Fruit fly (Drosophila melanogaster) whole organism, embryonic: ENCODE data around the gene CG4597.

Source experiments
- Atf-2 ChIP-seq: fragments of 200-800 bp; sonication (Bioruptor generic); optimal IDR thresholded peaks from 2 replicates; lab custom pipeline; 2016; ENCODE audit warnings: missing biosample characterization, missing genetic modification characterization
- BEAF-32 ChIP-seq: fragments of 200-800 bp; sonication (Bioruptor generic); optimal IDR thresholded peaks from 3 replicates; lab custom pipeline; 2017; ENCODE audit warnings: missing biosample characterization, missing genetic modification characterization, mild to moderate bottlenecking, moderate library complexity, missing genetic modification reagents
- C15 ChIP-seq: fragments of 200-800 bp; sonication (Bioruptor generic); IDR thresholded peaks from 3 replicates; pipeline ENCODE4 v1.3.6; 2022; ENCODE audit warnings: missing biosample characterization, missing genetic modification characterization
- CG11093 ChIP-seq: fragments of 200-800 bp; sonication (Bioruptor generic); IDR thresholded peaks from 3 replicates; pipeline ENCODE4 v1.3.6; 2022; ENCODE audit warnings: missing biosample characterization, missing genetic modification characterization
- CG12104 ChIP-seq: fragments of 200-800 bp; sonication (Bioruptor generic); optimal IDR thresholded peaks from 3 replicates; lab custom pipeline; 2016; ENCODE audit warnings: missing biosample characterization, missing genetic modification characterization
- CG14441 ChIP-seq: fragments of 200-800 bp; sonication (Bioruptor generic); IDR thresholded peaks from 2 replicates; pipeline ENCODE4 v1.3.6; 2022; ENCODE audit warnings: missing biosample characterization, missing genetic modification characterization
- CG14667 ChIP-seq: fragments of 200-800 bp; sonication (Bioruptor generic); IDR thresholded peaks from 2 replicates; pipeline ENCODE4 v1.3.6; 2022; ENCODE audit warnings: missing biosample characterization, missing genetic modification characterization
- CG15696 ChIP-seq: fragments of 200-800 bp; sonication (Bioruptor generic); optimal IDR thresholded peaks from 2 replicates; lab custom pipeline; 2019; ENCODE audit warnings: missing biosample characterization, mild to moderate bottlenecking, missing genetic modification characterization, moderate library complexity
- CG1602 ChIP-seq: fragments of 200-800 bp; sonication (Bioruptor generic); optimal IDR thresholded peaks from 3 replicates; lab custom pipeline; 2016; ENCODE audit warnings: missing biosample characterization, missing genetic modification characterization
- CG1647 ChIP-seq: fragments of 200-800 bp; sonication (Bioruptor generic); optimal IDR thresholded peaks from 3 replicates; lab custom pipeline; 2016; ENCODE audit warnings: missing biosample characterization, missing genetic modification characterization
- CG17186 ChIP-seq: fragments of 200-800 bp; sonication (Bioruptor generic); optimal IDR thresholded peaks from 3 replicates; lab custom pipeline; 2017; ENCODE audit warnings: missing biosample characterization, missing genetic modification reagents, missing genetic modification characterization
- CG18011 ChIP-seq: fragments of 200-800 bp; sonication (Bioruptor generic); optimal IDR thresholded peaks from 2 replicates; lab custom pipeline; 2017; ENCODE audit warnings: missing biosample characterization, missing genetic modification characterization, mild to moderate bottlenecking, moderate library complexity, missing genotype
- CG18764 ChIP-seq: fragments of 200-800 bp; sonication (Bioruptor generic); optimal IDR thresholded peaks from 3 replicates; lab custom pipeline; 2016; ENCODE audit warnings: missing biosample characterization, missing genetic modification characterization
- CG2199 ChIP-seq: fragments of 200-800 bp; sonication (Bioruptor generic); IDR thresholded peaks from 3 replicates; pipeline ENCODE4 v1.3.6; 2022; ENCODE audit warnings: missing biosample characterization, missing genetic modification characterization
- CG30403 ChIP-seq: fragments of 200-800 bp; sonication (Bioruptor generic); optimal IDR thresholded peaks from 3 replicates; lab custom pipeline; 2016; ENCODE audit warnings: missing biosample characterization, missing genetic modification characterization
- CG31388 ChIP-seq: fragments of 200-800 bp; sonication (Bioruptor generic); optimal IDR thresholded peaks from 2 replicates; lab custom pipeline; 2016; ENCODE audit warnings: missing biosample characterization, missing genetic modification characterization
- CG31441 ChIP-seq: fragments of 200-800 bp; sonication (Bioruptor generic); IDR thresholded peaks from 2 replicates; pipeline ENCODE4 v1.3.6; 2022; ENCODE audit warnings: missing biosample characterization, missing genetic modification characterization
- CG32532 ChIP-seq: fragments of 200-800 bp; sonication (Bioruptor generic); IDR thresholded peaks from 2 replicates; pipeline ENCODE4 v1.3.6; 2022; ENCODE audit warnings: missing biosample characterization, missing genetic modification characterization
- CG7839 ChIP-seq: fragments of 200-800 bp; sonication (Bioruptor generic); optimal IDR thresholded peaks from 3 replicates; lab custom pipeline; 2018; ENCODE audit warnings: missing biosample characterization, mild to moderate bottlenecking, missing genetic modification characterization, moderate library complexity
- Camta ChIP-seq: fragments of 200-800 bp; sonication (Bioruptor generic); optimal IDR thresholded peaks from 2 replicates; lab custom pipeline; 2016; ENCODE audit warnings: missing biosample characterization, missing genetic modification characterization
- Doc2 ChIP-seq: fragments of 200-800 bp; sonication (Bioruptor generic); IDR thresholded peaks from 2 replicates; pipeline ENCODE4 v1.3.6; 2022; ENCODE audit warnings: missing biosample characterization, missing genetic modification characterization
- Eip74EF ChIP-seq, 2 experiments: fragments of 200-800 bp in 1 of 2; fragments of >200 bp in 1 of 2; sonication (Bioruptor generic) in 1 of 2; optimal IDR thresholded peaks; 2 replicates each; lab custom pipeline; 2017 to 2019; ENCODE audit warnings: missing biosample characterization in 2 of 2, missing genetic modification characterization in 2 of 2, mild to moderate bottlenecking in 1 of 2, moderate library complexity in 1 of 2
- H15 ChIP-seq: fragments of 200-800 bp; sonication (Bioruptor generic); IDR thresholded peaks from 3 replicates; pipeline ENCODE4 v1.3.6; 2022; ENCODE audit warnings: missing biosample characterization, missing genetic modification characterization
- HLH3B ChIP-seq: fragments of 200-800 bp; sonication (Bioruptor generic); IDR thresholded peaks from 2 replicates; pipeline ENCODE4 v1.3.6; 2022; ENCODE audit warnings: missing biosample characterization, missing genetic modification characterization
- Hey ChIP-seq: fragments of 200-800 bp; sonication (Bioruptor generic); optimal IDR thresholded peaks from 3 replicates; lab custom pipeline; 2018; ENCODE audit warnings: missing biosample characterization, mild to moderate bottlenecking, missing genetic modification characterization
- MESR4 ChIP-seq: fragments of 200-800 bp; sonication (Bioruptor generic); optimal IDR thresholded peaks from 2 replicates; lab custom pipeline; 2018; ENCODE audit warnings: missing biosample characterization, mild to moderate bottlenecking, missing genetic modification characterization, moderate library complexity
- Mes4 ChIP-seq: fragments of 200-800 bp; sonication (Bioruptor generic); optimal IDR thresholded peaks from 2 replicates; lab custom pipeline; 2016; ENCODE audit warnings: missing biosample characterization, missing genetic modification characterization
- Sox100B ChIP-seq: fragments of 200-800 bp; sonication (Bioruptor generic); optimal IDR thresholded peaks from 3 replicates; lab custom pipeline; 2018; ENCODE audit warnings: missing biosample characterization, mild to moderate bottlenecking, missing genetic modification characterization
- Taf1 ChIP-seq: fragments of 200-800 bp; sonication (Bioruptor generic); IDR thresholded peaks from 2 replicates; pipeline ENCODE4 v1.3.6; 2022; ENCODE audit warnings: missing biosample characterization, missing genetic modification characterization
- al ChIP-seq: fragments of 200-800 bp; sonication (Bioruptor generic); IDR thresholded peaks from 2 replicates; pipeline ENCODE4 v1.3.6; 2022; ENCODE audit warnings: missing biosample characterization, missing genetic modification characterization
- bigmax ChIP-seq: fragments of 200-800 bp; sonication (Bioruptor generic); optimal IDR thresholded peaks from 2 replicates; lab custom pipeline; 2018; ENCODE audit warnings: missing biosample characterization, mild to moderate bottlenecking, missing genetic modification characterization
- cad ChIP-seq: fragments of >200 bp; optimal IDR thresholded peaks from 2 replicates; lab custom pipeline; 2017; ENCODE audit warnings: missing biosample characterization, missing genetic modification characterization
- cg ChIP-seq: fragments of 200-800 bp; sonication (Bioruptor generic); optimal IDR thresholded peaks from 3 replicates; lab custom pipeline; 2019; ENCODE audit warnings: missing biosample characterization, mild to moderate bottlenecking, missing genetic modification characterization, moderate library complexity
- fru ChIP-seq: fragments of >200 bp; optimal IDR thresholded peaks from 2 replicates; lab custom pipeline; 2017
- gfzf ChIP-seq: fragments of 200-800 bp; sonication (Bioruptor generic); optimal IDR thresholded peaks from 2 replicates; lab custom pipeline; 2016; ENCODE audit warnings: missing biosample characterization, mild to moderate bottlenecking, missing genetic modification characterization, moderate library complexity
- gt ChIP-seq: fragments of 200-800 bp; sonication (Bioruptor generic); IDR thresholded peaks from 2 replicates; pipeline ENCODE4 v1.3.6; 2022; ENCODE audit warnings: missing biosample characterization, missing genetic modification characterization
- ham ChIP-seq: fragments of 200-800 bp; sonication (Bioruptor generic); IDR thresholded peaks from 2 replicates; pipeline ENCODE4 v1.3.6; 2022; ENCODE audit warnings: missing biosample characterization, missing genetic modification characterization
- insv ChIP-seq, 2 experiments: fragments of 200-800 bp; sonication (Bioruptor generic); optimal IDR thresholded peaks; 3 replicates each; lab custom pipeline; 2016 to 2018; ENCODE audit warnings: missing biosample characterization in 2 of 2, missing genetic modification characterization in 2 of 2
- kay ChIP-seq: fragments of 200-800 bp; sonication (Bioruptor generic); optimal IDR thresholded peaks from 2 replicates; lab custom pipeline; 2016; ENCODE audit warnings: missing biosample characterization, missing genetic modification characterization
- luna ChIP-seq: fragments of 200-800 bp; sonication (Bioruptor generic); optimal IDR thresholded peaks from 2 replicates; lab custom pipeline; 2016; ENCODE audit warnings: missing biosample characterization, missing genetic modification characterization
- nerfin-1 ChIP-seq: fragments of 200-800 bp; sonication (Bioruptor generic); optimal IDR thresholded peaks from 3 replicates; lab custom pipeline; 2019; ENCODE audit warnings: missing biosample characterization, mild to moderate bottlenecking, missing genetic modification characterization, moderate library complexity
- nmo ChIP-seq: fragments of 200-800 bp; sonication (Bioruptor generic); optimal IDR thresholded peaks from 2 replicates; lab custom pipeline; 2018; ENCODE audit warnings: missing biosample characterization, mild to moderate bottlenecking, missing genetic modification characterization, moderate library complexity
- ranshi ChIP-seq: fragments of 200-800 bp; sonication (Bioruptor generic); IDR thresholded peaks from 2 replicates; pipeline ENCODE4 v1.3.6; 2022; ENCODE audit warnings: missing biosample characterization, missing genetic modification characterization
- sens-2 ChIP-seq: fragments of 200-800 bp; sonication (Bioruptor generic); IDR thresholded peaks from 2 replicates; pipeline ENCODE4 v1.3.6; 2022; ENCODE audit warnings: missing biosample characterization, missing genetic modification characterization
- so ChIP-seq: fragments of 200-800 bp; sonication (Bioruptor generic); IDR thresholded peaks from 3 replicates; pipeline ENCODE4 v1.3.6; 2022; ENCODE audit warnings: missing biosample characterization, missing genetic modification characterization
- sqz ChIP-seq: fragments of 200-800 bp; sonication (Bioruptor generic); optimal IDR thresholded peaks from 3 replicates; lab custom pipeline; 2018; ENCODE audit warnings: missing biosample characterization, mild to moderate bottlenecking, missing genetic modification characterization
- tio ChIP-seq: fragments of 200-800 bp; sonication (Bioruptor generic); optimal IDR thresholded peaks from 2 replicates; lab custom pipeline; 2017; ENCODE audit warnings: missing biosample characterization, missing genetic modification characterization, inconsistent platforms
- twi ChIP-seq: fragments of 200-800 bp; optimal IDR thresholded peaks from 2 replicates; lab custom pipeline; 2019; ENCODE audit warnings: missing biosample characterization, mild to moderate bottlenecking, missing genetic modification characterization, moderate library complexity
- yki ChIP-seq: fragments of >200 bp; optimal IDR thresholded peaks from 3 replicates; lab custom pipeline; 2018
- zen2 ChIP-seq: fragments of 200-800 bp; sonication (Bioruptor generic); IDR thresholded peaks from 3 replicates; pipeline ENCODE4 v1.3.6; 2022; ENCODE audit warnings: missing biosample characterization, missing genetic modification characterization; ENCODE audit not compliant: partially characterized antibody

CG4597 gene

DNA sequence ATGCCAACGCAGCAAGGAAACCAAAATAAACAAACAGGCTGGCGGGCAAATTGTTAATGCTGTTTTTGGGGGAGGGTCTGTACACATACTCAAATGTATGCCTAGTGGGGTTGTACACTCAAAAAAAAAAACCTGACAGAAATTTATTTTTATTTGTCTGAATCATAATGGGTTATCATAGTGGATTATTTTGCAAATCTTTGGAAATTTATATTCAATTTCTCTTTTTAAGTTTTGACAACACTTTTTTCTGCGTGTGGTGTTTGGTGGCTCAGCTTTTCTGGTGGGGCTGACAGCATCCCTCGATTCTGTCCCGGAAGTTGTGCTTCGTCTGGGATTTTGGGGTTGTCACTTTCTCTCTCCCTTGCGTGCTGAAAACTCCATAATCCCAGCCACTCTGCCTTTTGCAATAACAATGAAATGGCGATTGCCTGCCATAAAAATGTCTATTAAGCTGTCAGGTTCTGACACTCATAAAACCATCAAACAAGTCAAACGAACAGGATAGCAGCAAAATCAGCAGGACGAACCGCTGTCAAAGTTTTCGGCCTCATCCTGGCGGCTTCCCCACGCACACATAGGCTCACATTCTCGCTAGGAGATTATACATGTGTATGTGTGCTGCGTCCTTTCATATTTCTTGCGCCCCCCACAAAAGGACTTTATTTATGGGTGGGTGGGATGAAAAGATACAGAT lies 25.8 kb downstream of the CG4597 start (continued):
- TF ChIP-seq CG1647 (peak; percentile 54), CG2199 (GFP tag; lab: Robert Waterston, UW) (0 out of 3 replicates have a peak, but pooled peaks have one; percentile 44), CG11093 (GFP tag; lab: Robert Waterston, UW) (peak; percentile 55; the same call in 1 of the 3 replicates), insv (GFP tag; optimal IDR thresholded peaks at IDR 0.05; lab: Kevin White, UChicago) (peak in 1 of 2 experiments; percentile 3), gt (GFP tag; lab: Robert Waterston, UW) (0 out of 2 replicates have a peak, but pooled peaks have one; percentile 36), CG15696 (tag; lab: Kevin White, UChicago) (no peak), HLH3B (GFP tag; lab: Robert Waterston, UW) (peak; percentile 91), CG17186 (GFP tag; lab: Kevin White, UChicago) (no peak), CG18011 (GFP tag; lab: Kevin White, UChicago) (peak; percentile 49), CG7839 (tag; lab: Kevin White, UChicago) (peak; percentile 81), nerfin-1 (tag; lab: Kevin White, UChicago) (peak; percentile 58), CG31388 (GFP tag; lab: Kevin White, UChicago) (peak; percentile 25), C15 (GFP tag; lab: Robert Waterston, UW) (peak; percentile 52; the same call in 1 of the 3 replicates), sqz (GFP tag; lab: Kevin White, UChicago) (no peak), BEAF-32 (GFP tag; lab: Kevin White, UChicago) (no peak), CG1602 (GFP tag; lab: Kevin White, UChicago) (peak; percentile 51), Taf1 (peak; percentile 78; the same call in 1 of the 2 replicates), sens-2 (GFP tag; lab: Robert Waterston, UW) (no peak), Atf-2 (GFP tag; lab: Kevin White, UChicago) (peak; percentile 51), CG30403 (peak; percentile 81), Doc2 (GFP tag; lab: Robert Waterston, UW) (peak; percentile 36; the same call in 1 of the 2 replicates), Eip74EF (GFP tag; optimal IDR thresholded peaks at IDR 0.05; lab: Kevin White, UChicago) (peak in 1 of 2 experiments; percentile 32), bigmax (GFP tag; lab: Kevin White, UChicago) (no peak), so (GFP tag; lab: Robert Waterston, UW) (peak; percentile 82; the same call in 2 of the 3 replicates), yki (lab: Kevin White, UChicago) (no peak), kay (GFP tag; lab: Kevin White, UChicago) (peak; percentile 50), Mes4 (GFP tag; lab: Kevin White, UChicago) (peak; percentile 30), CG18764 (GFP tag; lab: Kevin White, UChicago) (peak; percentile 16), fru (no peak), H15 (peak; percentile 77), nmo (GFP tag; lab: Kevin White, UChicago) (peak; percentile 51), CG14667 (GFP tag; lab: Robert Waterston, UW) (no peak; the same call in 1 of the 2 replicates), CG31441 (GFP tag; lab: Robert Waterston, UW) (no peak; the same call in none of the 2 replicates), ranshi (GFP tag; lab: Robert Waterston, UW) (peak; percentile 79; the same call in 1 of the 2 replicates), cad (GFP tag; lab: Kevin White, UChicago) (no peak), luna (GFP tag; lab: Kevin White, UChicago) (no peak), Sox100B (no peak), Hey (tag; lab: Kevin White, UChicago) (peak; percentile 2), al (GFP tag; lab: Robert Waterston, UW) (no peak), CG32532 (GFP tag; lab: Robert Waterston, UW) (peak; percentile 88), twi (tag; lab: Kevin White, UChicago) (no peak), MESR4 (no peak), gfzf (no peak), cg (no peak), CG14441 (GFP tag; lab: Robert Waterston, UW) (peak; percentile 85), ham (GFP tag; lab: Robert Waterston, UW) (peak; percentile 67; the same call in 1 of the 2 replicates), tio (GFP tag; lab: Kevin White, UChicago) (no peak), Camta (GFP tag; lab: Kevin White, UChicago) (peak; percentile 67), CG12104 (GFP tag; lab: Kevin White, UChicago) (peak; percentile 43), zen2 (GFP tag; lab: Robert Waterston, UW) (no peak)
